Fruit fly (Drosophila melanogaster): Measurements from ENCODE around the gene dlt.

The dlt gene

DNA sequence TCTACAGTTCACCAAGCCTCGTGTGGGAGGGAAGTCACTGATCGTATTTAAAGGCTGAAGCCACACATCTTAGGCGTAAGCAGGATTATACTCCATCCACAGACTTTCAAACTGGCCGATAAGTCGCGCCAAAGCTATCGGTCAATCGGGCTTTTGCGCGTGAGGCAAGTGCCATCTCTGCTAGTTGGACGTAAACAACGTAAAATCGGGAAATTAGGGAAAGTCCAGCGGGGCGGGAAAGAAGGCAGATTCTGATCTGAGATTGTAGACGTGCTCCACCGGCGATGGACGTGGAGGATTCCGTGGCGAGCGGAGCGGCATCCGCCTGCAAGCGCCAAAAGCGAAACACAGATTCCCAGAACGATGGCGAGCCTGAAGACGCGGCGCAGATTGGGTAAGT, 39.0 kb downstream of the dlt start, which contains the start of gene CG8001:
CG8001 (plus strand) TSS at position 17 of the 400 bp plus-strand sequence.
- no peak for TF ChIP-seq pan (optimal IDR thresholded peaks at IDR 0.05)
- no peak for TF ChIP-seq Dll (optimal IDR thresholded peaks at IDR 0.05)
- TF ChIP-seq EcR (GFP tag; optimal IDR thresholded peaks at IDR 0.05): no peak
- no peak for TF ChIP-seq psq (optimal IDR thresholded peaks at IDR 0.05)
- no peak for TF ChIP-seq usp (GFP tag; optimal IDR thresholded peaks at IDR 0.05)
- no peak for TF ChIP-seq CG8478 (optimal IDR thresholded peaks at IDR 0.05)

DNA sequence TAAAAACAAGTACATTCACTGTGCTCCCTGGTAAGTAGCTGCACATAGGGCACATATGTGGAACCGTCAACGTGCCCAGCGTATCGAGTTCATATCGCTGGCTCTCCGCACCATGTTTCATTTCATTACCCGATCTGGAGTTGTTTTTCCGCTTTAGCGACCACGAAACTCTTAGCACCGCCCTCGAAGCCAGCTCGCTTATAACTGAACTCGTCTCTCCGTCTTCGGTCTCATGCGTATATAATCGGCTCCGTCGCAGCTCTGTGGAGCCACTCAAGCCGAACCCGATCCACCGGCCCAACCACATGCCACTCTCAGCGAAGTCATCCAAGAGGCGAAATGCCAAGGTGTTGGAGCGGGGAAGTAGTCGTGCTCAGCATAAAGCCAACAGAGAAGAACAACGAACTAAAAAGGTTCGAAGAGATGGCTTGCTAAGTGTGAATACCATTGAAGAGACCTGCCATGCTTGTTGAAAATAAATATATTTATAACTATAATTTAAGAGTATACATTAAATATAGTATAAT, 39.6 kb downstream of the dlt start, which contains the start of gene Cht2:
Cht2 (minus strand) TSS at position 477 of the 527 bp plus-strand sequence.
- peak; percentile 63 for TF ChIP-seq Dll (optimal IDR thresholded peaks at IDR 0.05)
- TF ChIP-seq pan (optimal IDR thresholded peaks at IDR 0.05): no peak
- TF ChIP-seq psq (optimal IDR thresholded peaks at IDR 0.05): no peak
- TF ChIP-seq usp (GFP tag; optimal IDR thresholded peaks at IDR 0.05): no peak
- no peak for TF ChIP-seq EcR (GFP tag; optimal IDR thresholded peaks at IDR 0.05)

- TF ChIP-seq pan (optimal IDR thresholded peaks at IDR 0.05) (no peak), EcR (GFP tag; optimal IDR thresholded peaks at IDR 0.05) (no peak), psq (optimal IDR thresholded peaks at IDR 0.05) (no peak), usp (GFP tag; optimal IDR thresholded peaks at IDR 0.05) (no peak), CG8478 (optimal IDR thresholded peaks at IDR 0.05) (no peak), Dll (optimal IDR thresholded peaks at IDR 0.05) (no peak)
These were observed 40.2 kb downstream of the dlt start for dm6 chr3L:1754935-1755334.

DNA sequence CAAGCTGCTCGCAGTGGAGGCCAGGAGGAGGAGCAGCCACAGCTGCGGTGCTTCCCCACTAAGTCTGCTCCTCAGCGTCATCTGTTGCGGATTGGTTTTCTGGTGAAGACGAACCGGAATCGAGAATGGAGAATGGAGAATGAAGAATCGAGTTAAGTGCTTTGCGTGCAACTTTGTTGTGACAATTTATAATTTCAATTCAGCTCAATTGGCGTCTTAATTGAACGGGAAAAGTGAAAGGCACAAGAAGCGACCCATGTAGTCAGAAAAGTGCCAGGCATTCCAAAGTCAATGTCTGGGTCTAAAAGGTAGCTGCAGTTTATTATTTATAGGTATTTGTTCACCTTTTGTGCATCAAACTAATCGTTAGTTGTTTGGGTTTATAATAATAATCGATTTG, 40.9 kb downstream of the dlt start:
- TF ChIP-seq pan (optimal IDR thresholded peaks at IDR 0.05) (no peak), Dll (optimal IDR thresholded peaks at IDR 0.05) (no peak), usp (GFP tag; optimal IDR thresholded peaks at IDR 0.05) (no peak), EcR (GFP tag; optimal IDR thresholded peaks at IDR 0.05) (no peak), CG8478 (optimal IDR thresholded peaks at IDR 0.05) (no peak), psq (optimal IDR thresholded peaks at IDR 0.05) (no peak)

DNA sequence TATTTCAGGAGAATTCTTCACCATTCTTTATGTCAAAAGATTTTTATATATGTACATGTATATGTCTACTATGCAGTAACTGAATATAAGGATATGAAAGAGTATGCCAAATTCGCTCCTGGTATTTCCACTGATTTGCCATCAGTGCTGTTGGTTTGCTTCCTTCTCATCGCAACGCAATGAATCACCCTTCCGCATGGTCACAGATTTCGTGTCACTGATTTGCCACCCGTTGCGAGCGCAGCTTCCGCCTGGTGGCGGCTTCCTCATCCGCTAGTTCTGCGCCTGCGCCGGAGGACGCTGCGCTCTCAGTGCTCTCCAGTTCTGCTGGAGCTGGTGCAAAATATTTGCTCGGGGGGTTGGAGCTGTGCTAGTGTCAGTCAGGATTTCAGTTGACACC, 46.9 kb downstream of the dlt start:
- TF ChIP-seq psq (optimal IDR thresholded peaks at IDR 0.05) (no peak), pan (optimal IDR thresholded peaks at IDR 0.05) (no peak), usp (GFP tag; optimal IDR thresholded peaks at IDR 0.05) (no peak), EcR (GFP tag; optimal IDR thresholded peaks at IDR 0.05) (no peak), Dll (optimal IDR thresholded peaks at IDR 0.05) (no peak), CG8478 (optimal IDR thresholded peaks at IDR 0.05) (no peak)

dm6 chr3L:1746338-1747199, 48.6 kb downstream of the dlt start, which contains the start of gene CG13921:
Gene CG13921 (plus strand): TSS chr3L:1746907.
- TF ChIP-seq CG8478 (optimal IDR thresholded peaks at IDR 0.05) (no peak), pan (optimal IDR thresholded peaks at IDR 0.05) (no peak), Dll (optimal IDR thresholded peaks at IDR 0.05) (no peak), EcR (GFP tag; optimal IDR thresholded peaks at IDR 0.05) (no peak), psq (optimal IDR thresholded peaks at IDR 0.05) (no peak), usp (GFP tag; optimal IDR thresholded peaks at IDR 0.05) (no peak)

- no peak for TF ChIP-seq Dll (optimal IDR thresholded peaks at IDR 0.05)
- no peak for TF ChIP-seq EcR (GFP tag; optimal IDR thresholded peaks at IDR 0.05)
- no peak for TF ChIP-seq pan (optimal IDR thresholded peaks at IDR 0.05)
- no peak for TF ChIP-seq psq (optimal IDR thresholded peaks at IDR 0.05)
- no peak for TF ChIP-seq CG8478 (optimal IDR thresholded peaks at IDR 0.05)
- TF ChIP-seq usp (GFP tag; optimal IDR thresholded peaks at IDR 0.05): no peak
These were observed 49.7 kb downstream of the dlt start for dm6 chr3L:1745432-1745831.

DNA sequence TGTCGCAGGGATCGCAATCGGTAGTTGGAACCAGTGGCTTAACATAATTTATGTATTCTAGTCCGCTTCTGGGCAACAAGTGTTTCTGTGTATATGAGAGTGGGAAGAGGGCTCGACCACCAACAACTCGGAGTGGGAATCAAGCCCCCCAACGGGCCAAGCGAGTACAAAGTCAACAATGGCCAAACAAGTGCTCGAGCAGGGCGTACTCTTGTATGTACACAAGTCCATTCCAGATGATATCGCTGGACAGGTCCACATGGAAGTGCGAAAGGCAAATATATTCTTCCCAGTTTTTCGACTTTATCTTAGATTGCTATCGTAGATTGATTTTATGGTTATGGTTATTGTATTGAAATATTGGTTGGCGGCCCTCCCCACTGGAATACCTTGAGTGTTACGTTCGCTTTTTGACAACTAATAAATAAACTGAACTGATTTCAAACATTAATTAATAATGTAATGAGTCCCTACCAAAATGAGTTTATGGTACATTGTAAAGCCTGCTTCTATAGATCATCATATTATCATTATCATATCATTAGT, 52.5 kb downstream of the dlt start:
- TF ChIP-seq EcR (GFP tag; optimal IDR thresholded peaks at IDR 0.05) (no peak), psq (optimal IDR thresholded peaks at IDR 0.05) (no peak), pan (optimal IDR thresholded peaks at IDR 0.05) (no peak), usp (GFP tag; optimal IDR thresholded peaks at IDR 0.05) (no peak), CG8478 (optimal IDR thresholded peaks at IDR 0.05) (no peak), Dll (optimal IDR thresholded peaks at IDR 0.05) (no peak)

DNA sequence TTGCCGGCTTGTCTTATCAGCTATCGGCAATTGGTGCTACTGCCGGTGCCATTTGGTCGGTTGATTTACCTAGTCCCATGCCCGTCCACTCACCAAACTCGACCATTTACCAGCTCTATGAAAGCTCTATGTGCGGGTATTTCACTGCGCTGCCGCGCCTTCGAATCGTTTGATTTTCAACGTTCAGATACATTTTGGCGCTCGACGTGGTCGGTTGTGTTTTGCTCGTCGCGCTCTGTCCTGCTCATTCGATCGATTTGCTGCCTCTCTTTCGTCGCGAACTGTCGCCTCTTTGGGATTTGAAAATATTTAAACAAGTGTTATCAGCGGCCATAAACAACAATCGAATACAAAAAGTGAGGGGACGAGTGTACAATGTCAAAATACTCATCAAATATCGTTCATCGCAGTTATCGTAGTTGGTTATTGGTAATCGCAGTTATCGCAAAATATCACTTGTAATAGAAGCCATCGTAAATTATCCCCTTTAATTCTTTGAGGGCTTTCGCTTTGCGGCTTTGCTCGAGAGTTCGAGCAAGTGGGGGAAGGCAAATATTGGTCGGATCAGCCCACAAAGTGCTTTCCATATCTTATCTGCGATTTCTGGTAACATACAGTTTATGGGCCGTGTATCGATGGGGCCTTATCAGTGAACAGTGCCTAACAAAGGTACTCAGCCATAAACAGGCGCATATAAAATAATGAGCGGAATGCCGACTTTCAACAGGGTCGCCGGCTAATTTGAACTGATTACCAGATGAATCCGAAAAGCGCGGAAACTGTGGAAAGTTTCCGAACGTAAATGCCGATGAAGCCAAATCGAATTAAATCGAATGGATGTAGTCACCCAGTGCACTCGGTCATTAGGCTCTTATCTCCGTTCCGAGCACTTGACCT, 53.2 kb downstream of the dlt start:
- TF ChIP-seq pan (optimal IDR thresholded peaks at IDR 0.05): no peak
- no peak for TF ChIP-seq EcR (GFP tag; optimal IDR thresholded peaks at IDR 0.05)
- no peak for TF ChIP-seq usp (GFP tag; optimal IDR thresholded peaks at IDR 0.05)
- no peak for TF ChIP-seq Dll (optimal IDR thresholded peaks at IDR 0.05)
- TF ChIP-seq psq (optimal IDR thresholded peaks at IDR 0.05): no peak
- TF ChIP-seq CG8478 (optimal IDR thresholded peaks at IDR 0.05): no peak

dm6 chr3L:1741107-1741506, 54.0 kb downstream of the dlt start:
- TF ChIP-seq CG8478 (optimal IDR thresholded peaks at IDR 0.05) (no peak), psq (optimal IDR thresholded peaks at IDR 0.05) (no peak), EcR (GFP tag; optimal IDR thresholded peaks at IDR 0.05) (no peak), Dll (optimal IDR thresholded peaks at IDR 0.05) (no peak), pan (optimal IDR thresholded peaks at IDR 0.05) (no peak), usp (GFP tag; optimal IDR thresholded peaks at IDR 0.05) (no peak)
